Fruit fly (Drosophila melanogaster) whole organism, adult: ENCODE measurements around the gene IPIP.
A peak's percentile ranks its signal among the peaks of the same experiment; 100 is the strongest.

Experiments
- CG11617 ChIP-seq: fragments of 200-800 bp; sonication (Bioruptor generic); optimal IDR thresholded peaks from 2 replicates; lab custom pipeline; 2017; ENCODE audit warnings: mild to moderate bottlenecking, missing biosample characterization, missing genetic modification reagents, missing genetic modification characterization
- CG12768 ChIP-seq: fragments of 200-800 bp; sonication (Bioruptor generic); optimal IDR thresholded peaks from 2 replicates; lab custom pipeline; 2017; ENCODE audit warnings: missing biosample characterization, missing genetic modification characterization, mild to moderate bottlenecking, moderate library complexity, missing genetic modification reagents
- CG14711 ChIP-seq: fragments of 200-800 bp; sonication (Bioruptor generic); optimal IDR thresholded peaks from 2 replicates; lab custom pipeline; 2018; ENCODE audit warnings: missing biosample characterization, mild to moderate bottlenecking, missing genetic modification characterization, moderate library complexity
- CG1620 ChIP-seq: fragments of 200-800 bp; sonication (Bioruptor generic); optimal IDR thresholded peaks from 2 replicates; lab custom pipeline; 2016; ENCODE audit warnings: missing biosample characterization, missing genetic modification characterization
- CG33017 ChIP-seq: fragments of 200-800 bp; sonication (Bioruptor generic); optimal IDR thresholded peaks from 2 replicates; lab custom pipeline; 2018; ENCODE audit warnings: missing biosample characterization, mild to moderate bottlenecking, missing genetic modification characterization, moderate library complexity
- CG5204 ChIP-seq: fragments of 200-800 bp; sonication (Bioruptor generic); optimal IDR thresholded peaks from 2 replicates; lab custom pipeline; 2016; ENCODE audit warnings: missing biosample characterization, missing genetic modification characterization
- CG7045 ChIP-seq: fragments of 200-800 bp; sonication (Bioruptor generic); optimal IDR thresholded peaks from 2 replicates; lab custom pipeline; 2017; ENCODE audit warnings: missing biosample characterization, mild to moderate bottlenecking, missing genetic modification characterization
- CG7101 ChIP-seq: fragments of 200-800 bp; sonication (Bioruptor generic); optimal IDR thresholded peaks from 2 replicates; lab custom pipeline; 2018; ENCODE audit warnings: missing biosample characterization, mild to moderate bottlenecking, missing genetic modification characterization, moderate library complexity
- Clk ChIP-seq: fragments of 200-800 bp; sonication (Bioruptor generic); optimal IDR thresholded peaks from 2 replicates; lab custom pipeline; 2017; ENCODE audit warnings: missing biosample characterization, missing genetic modification characterization
- Crg-1 ChIP-seq: fragments of 200-800 bp; sonication (Bioruptor generic); optimal IDR thresholded peaks from 2 replicates; lab custom pipeline; 2016; ENCODE audit warnings: missing biosample characterization, missing genetic modification characterization
- Hr96 ChIP-seq: fragments of 200-800 bp; sonication (Bioruptor generic); optimal IDR thresholded peaks from 2 replicates; lab custom pipeline; 2016; ENCODE audit warnings: missing biosample characterization, missing genetic modification characterization
- Mnt ChIP-seq: fragments of 200-800 bp; sonication (Bioruptor generic); optimal IDR thresholded peaks from 2 replicates; lab custom pipeline; 2016; ENCODE audit warnings: missing biosample characterization, mild to moderate bottlenecking, missing genetic modification characterization
- bab1 ChIP-seq: fragments of 200-800 bp; sonication (Bioruptor generic); optimal IDR thresholded peaks from 3 replicates; lab custom pipeline; 2019; ENCODE audit warnings: missing biosample characterization, mild to moderate bottlenecking, missing genetic modification characterization, moderate library complexity
- cic ChIP-seq: fragments of 200-800 bp; sonication (Bioruptor generic); optimal IDR thresholded peaks from 2 replicates; lab custom pipeline; 2017; ENCODE audit warnings: missing biosample characterization, mild to moderate bottlenecking, missing genetic modification characterization, moderate library complexity
- cnc ChIP-seq, 2 experiments: fragments of >200 bp; optimal IDR thresholded peaks; 2 replicates each; lab custom pipeline; 2017
- kay ChIP-seq: fragments of 200-800 bp; sonication (Bioruptor generic); peaks from one replicate; lab custom pipeline; 2016; ENCODE audit warnings: missing biosample characterization, missing genetic modification characterization, borderline replicate concordance
- ovo ChIP-seq: fragments of 200-800 bp; sonication (Bioruptor generic); optimal IDR thresholded peaks from 2 replicates; lab custom pipeline; 2016; ENCODE audit warnings: missing biosample characterization, missing genetic modification characterization
- pad ChIP-seq: fragments of 200-800 bp; sonication (Bioruptor generic); optimal IDR thresholded peaks from 3 replicates; lab custom pipeline; 2017; ENCODE audit warnings: missing biosample characterization, missing genetic modification characterization, mild to moderate bottlenecking, moderate library complexity, missing genetic modification reagents
- tj ChIP-seq: fragments of 200-800 bp; sonication (Bioruptor generic); optimal IDR thresholded peaks from 3 replicates; lab custom pipeline; 2017; ENCODE audit warnings: missing biosample characterization, mild to moderate bottlenecking, missing genetic modification characterization, moderate library complexity
- toe ChIP-seq: fragments of 200-800 bp; sonication (Bioruptor generic); optimal IDR thresholded peaks from 2 replicates; lab custom pipeline; 2016; ENCODE audit warnings: missing biosample characterization, missing genetic modification characterization

IPIP gene

DNA sequence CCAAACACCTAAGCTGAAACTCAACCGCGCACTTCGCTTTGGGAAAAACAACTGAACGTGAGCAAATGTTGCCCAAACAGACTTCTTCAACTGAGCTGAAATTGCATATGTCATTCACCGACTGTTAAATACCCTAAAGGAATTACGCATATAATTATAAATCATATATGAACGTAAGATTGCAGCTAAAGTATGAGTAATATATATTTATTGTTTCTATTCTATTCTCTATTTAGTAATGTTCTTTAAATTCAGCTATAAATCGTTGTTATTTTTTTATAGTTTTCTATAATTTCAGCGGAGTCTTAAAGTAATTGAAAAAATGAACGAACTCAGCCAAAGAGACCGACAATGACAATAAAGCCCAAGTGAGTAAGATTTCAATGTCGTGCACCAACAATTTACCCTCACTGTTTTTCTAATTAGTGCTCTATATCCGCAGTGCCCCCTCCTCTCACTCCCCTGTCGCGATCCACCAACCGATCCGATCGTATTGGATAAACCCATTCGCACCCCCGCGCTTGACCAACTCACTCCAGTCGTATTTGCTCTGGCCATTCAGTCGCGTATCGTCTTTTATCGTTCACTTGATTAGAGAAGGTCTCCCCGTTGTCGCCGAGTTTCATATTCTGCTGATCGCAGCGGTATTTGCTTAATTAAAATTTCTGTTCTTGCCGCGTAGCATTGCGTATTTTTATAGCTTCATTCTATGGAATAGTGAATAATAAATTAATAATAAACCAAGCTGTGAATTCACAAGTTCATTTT, 35.3 kb upstream of the IPIP start, which contains the start of gene CG9098:
TSS of gene CG9098 (minus strand) at position 36 of the 768 bp plus-strand sequence.
- TF ChIP-seq tj (GFP tag; lab: Kevin White, UChicago) (peak; percentile 91), CG12768 (GFP tag; lab: Kevin White, UChicago) (no peak), bab1 (GFP tag; lab: Kevin White, UChicago) (peak; percentile 57)

DNA sequence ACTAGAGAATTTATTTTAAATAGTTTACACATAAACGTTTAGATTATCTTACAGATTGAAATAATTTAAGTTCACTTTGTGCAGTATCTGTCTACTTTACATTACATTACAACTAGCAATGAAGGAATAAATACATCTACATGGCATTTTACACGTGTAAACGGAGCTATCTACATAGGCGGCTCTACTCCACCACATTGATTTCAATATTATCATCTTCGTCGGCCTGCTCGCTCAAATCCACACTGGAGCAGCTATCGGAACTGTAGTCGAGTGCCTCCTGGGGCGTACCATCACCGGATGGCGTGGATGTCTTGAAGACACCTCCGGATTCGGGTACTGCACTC, 34.8 kb upstream of the IPIP start:
- TF ChIP-seq tj (GFP tag; lab: Kevin White, UChicago) (no peak), CG33017 (tag; lab: Kevin White, UChicago) (no peak)

DNA sequence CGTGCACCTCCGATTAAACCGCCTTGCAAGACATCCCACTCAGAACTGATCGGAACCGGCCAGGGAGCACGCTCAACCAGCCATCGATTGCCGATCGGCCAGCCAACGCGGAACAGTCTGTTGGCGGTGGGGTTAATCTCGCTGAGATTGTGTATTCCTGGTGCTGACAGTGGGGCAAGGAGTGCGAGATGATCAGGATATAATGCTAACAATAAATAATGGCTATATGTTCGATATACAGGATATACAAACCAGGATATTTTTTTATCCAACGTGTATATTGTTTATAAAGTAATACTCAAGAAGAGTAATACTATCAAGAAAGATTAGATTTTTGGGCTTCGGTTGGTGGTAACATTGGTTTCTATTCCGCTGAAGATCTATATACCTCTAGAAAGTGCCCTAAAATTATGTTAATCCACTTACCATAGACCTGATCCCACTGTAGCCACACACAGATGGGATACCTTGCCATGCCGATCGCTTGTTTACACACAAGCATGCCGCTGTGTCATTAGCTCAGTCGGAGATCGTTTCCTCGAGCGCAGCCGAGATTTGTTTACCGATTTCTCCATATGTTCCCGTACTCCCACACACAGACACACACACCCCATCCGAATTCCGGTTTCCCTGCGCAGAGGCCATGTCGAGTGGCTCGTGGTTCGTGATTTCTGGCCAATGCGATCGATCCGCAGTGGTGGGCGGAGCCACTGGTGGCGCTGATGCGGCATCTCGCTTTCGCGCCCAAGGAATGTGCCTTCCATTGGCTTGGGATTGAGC, 28.3 kb upstream of the IPIP start, which contains the start of gene H2.0:
TSS of gene H2.0 (minus strand) at position 51 of the 780 bp plus-strand sequence.
- TF ChIP-seq pad (GFP tag; lab: Kevin White, UChicago) (no peak), CG5204 (no peak), CG7101 (tag; lab: Kevin White, UChicago) (no peak), ovo (GFP tag; lab: Kevin White, UChicago) (no peak), CG11617 (GFP tag; lab: Kevin White, UChicago) (no peak), Hr96 (GFP tag; lab: Kevin White, UChicago) (no peak), toe (GFP tag; lab: Kevin White, UChicago) (no peak), CG33017 (tag; lab: Kevin White, UChicago) (no peak), CG1620 (GFP tag; lab: Kevin White, UChicago) (no peak), kay (no peak), cic (no peak), CG14711 (tag; lab: Kevin White, UChicago) (no peak), CG12768 (GFP tag; lab: Kevin White, UChicago) (no peak), Crg-1 (GFP tag; lab: Kevin White, UChicago) (no peak), Mnt (GFP tag; lab: Kevin White, UChicago) (no peak), tj (GFP tag; lab: Kevin White, UChicago) (no peak), CG7045 (GFP tag; lab: Kevin White, UChicago) (no peak)

DNA sequence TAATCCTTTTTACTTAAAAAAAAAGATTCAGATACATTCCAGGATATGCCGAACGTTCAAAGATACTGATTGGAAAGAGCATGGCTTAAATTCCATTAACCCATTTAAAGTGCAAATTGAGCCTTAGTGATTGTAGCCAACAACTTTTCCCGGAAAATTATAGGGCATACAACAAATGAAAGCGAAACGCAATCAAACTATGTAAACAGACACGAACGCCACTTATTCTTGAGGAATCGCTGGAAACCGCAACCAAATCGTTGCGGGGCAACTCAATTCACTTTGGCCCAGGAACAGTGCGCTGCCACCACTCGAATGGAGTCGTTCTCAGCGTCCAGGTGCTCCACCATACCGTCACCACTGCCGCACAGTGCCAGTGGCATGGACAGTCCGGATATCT, 27.3 kb upstream of the IPIP start, which contains the start of gene CG13996:
TSS of gene CG13996 (plus strand) at position 301 of the 400 bp plus-strand sequence.
- TF ChIP-seq Hr96 (GFP tag; lab: Kevin White, UChicago), result no peak
- no peak for TF ChIP-seq Crg-1 (GFP tag; lab: Kevin White, UChicago)
- TF ChIP-seq CG7045 (GFP tag; lab: Kevin White, UChicago), result no peak
- no peak for TF ChIP-seq bab1 (GFP tag; lab: Kevin White, UChicago)
- TF ChIP-seq CG5204, result no peak
- TF ChIP-seq CG14711 (tag; lab: Kevin White, UChicago), result no peak
- TF ChIP-seq CG11617 (GFP tag; lab: Kevin White, UChicago), result no peak
- TF ChIP-seq kay, result no peak
- no peak for TF ChIP-seq toe (GFP tag; lab: Kevin White, UChicago)
- TF ChIP-seq Clk (GFP tag; lab: Kevin White, UChicago), result no peak
- no peak for TF ChIP-seq CG7101 (tag; lab: Kevin White, UChicago)
- no peak for TF ChIP-seq CG33017 (tag; lab: Kevin White, UChicago)
- no peak for TF ChIP-seq Mnt (GFP tag; lab: Kevin White, UChicago)
- TF ChIP-seq ovo (GFP tag; lab: Kevin White, UChicago), result no peak
- TF ChIP-seq cnc (optimal IDR thresholded peaks at IDR 0.05; lab: Kevin White, UChicago), result no peak
- TF ChIP-seq CG12768 (GFP tag; lab: Kevin White, UChicago), result no peak
- no peak for TF ChIP-seq tj (GFP tag; lab: Kevin White, UChicago)
- no peak for TF ChIP-seq pad (GFP tag; lab: Kevin White, UChicago)

DNA sequence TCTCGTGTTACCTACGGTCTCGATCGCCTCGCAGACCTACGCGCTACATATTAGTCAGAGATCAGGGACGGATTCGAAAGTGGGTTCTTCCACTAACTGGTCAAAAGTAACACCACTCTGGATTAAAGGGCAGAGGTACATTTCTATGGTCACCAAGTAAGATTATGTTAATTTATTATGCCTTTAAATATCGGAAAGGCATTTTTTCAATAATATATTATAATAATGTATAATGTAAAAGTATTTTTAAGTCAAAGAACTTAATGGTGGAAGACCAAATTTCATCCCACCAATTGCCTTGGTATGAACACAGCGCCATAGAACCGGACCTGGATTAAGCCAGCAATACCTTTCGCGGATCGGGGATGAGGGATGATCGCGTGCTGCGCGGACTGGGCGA, 25.0 kb upstream of the IPIP start:
- no peak for TF ChIP-seq cnc (optimal IDR thresholded peaks at IDR 0.05; lab: Kevin White, UChicago)
- no peak for TF ChIP-seq Crg-1 (GFP tag; lab: Kevin White, UChicago)
- TF ChIP-seq CG12768 (GFP tag; lab: Kevin White, UChicago), result no peak
- no peak for TF ChIP-seq CG14711 (tag; lab: Kevin White, UChicago)
- no peak for TF ChIP-seq kay
- no peak for TF ChIP-seq ovo (GFP tag; lab: Kevin White, UChicago)
- no peak for TF ChIP-seq toe (GFP tag; lab: Kevin White, UChicago)
- TF ChIP-seq CG1620 (GFP tag; lab: Kevin White, UChicago), result no peak
- no peak for TF ChIP-seq CG5204
- no peak for TF ChIP-seq CG7101 (tag; lab: Kevin White, UChicago)
- no peak for TF ChIP-seq CG7045 (GFP tag; lab: Kevin White, UChicago)
- no peak for TF ChIP-seq CG11617 (GFP tag; lab: Kevin White, UChicago)
- no peak for TF ChIP-seq Clk (GFP tag; lab: Kevin White, UChicago)
- TF ChIP-seq Mnt (GFP tag; lab: Kevin White, UChicago), result no peak
- TF ChIP-seq CG33017 (tag; lab: Kevin White, UChicago), result no peak
- TF ChIP-seq cic, result no peak
